Fruit fly (Drosophila melanogaster) whole organism, embryonic: ENCODE data around the gene scrib.

Experiments used
- Bteb2 ChIP-seq: fragments of 200-800 bp; sonication (Bioruptor generic); optimal IDR thresholded peaks from 2 replicates; lab custom pipeline; 2016; ENCODE audit warnings: missing biosample characterization, missing genetic modification characterization
- CG10147 ChIP-seq: fragments of 200-800 bp; sonication (Bioruptor generic); optimal IDR thresholded peaks from 2 replicates; lab custom pipeline; 2019; ENCODE audit warnings: missing biosample characterization, mild to moderate bottlenecking, missing genetic modification characterization, moderate library complexity
- CG11093 ChIP-seq: fragments of 200-800 bp; sonication (Bioruptor generic); IDR thresholded peaks from 3 replicates; pipeline ENCODE4 v1.3.6; 2022; ENCODE audit warnings: missing biosample characterization, missing genetic modification characterization
- CG1233 ChIP-seq: fragments of 200-800 bp; sonication (Bioruptor generic); optimal IDR thresholded peaks from 4 replicates; lab custom pipeline; 2018; ENCODE audit warnings: missing biosample characterization, mild to moderate bottlenecking, missing genetic modification characterization
- CG12769 ChIP-seq: fragments of 200-800 bp; sonication (Bioruptor generic); optimal IDR thresholded peaks from 2 replicates; lab custom pipeline; 2019; ENCODE audit warnings: missing biosample characterization, mild to moderate bottlenecking, missing genetic modification characterization, moderate library complexity
- CG13775 ChIP-seq: fragments of 200-800 bp; sonication (Bioruptor generic); optimal IDR thresholded peaks from 3 replicates; lab custom pipeline; 2017; ENCODE audit warnings: missing biosample characterization, mild to moderate bottlenecking, missing genetic modification characterization
- CG14710 ChIP-seq: fragments of 200-800 bp; sonication (Bioruptor generic); optimal IDR thresholded peaks from 3 replicates; lab custom pipeline; 2019; ENCODE audit warnings: missing biosample characterization, mild to moderate bottlenecking, missing genetic modification characterization, moderate library complexity
- CG1529 ChIP-seq: fragments of 200-800 bp; sonication (Bioruptor generic); optimal IDR thresholded peaks from 3 replicates; lab custom pipeline; 2018; ENCODE audit warnings: missing biosample characterization, missing genetic modification characterization
- CG18011 ChIP-seq: fragments of 200-800 bp; sonication (Bioruptor generic); optimal IDR thresholded peaks from 2 replicates; lab custom pipeline; 2017; ENCODE audit warnings: missing biosample characterization, missing genetic modification characterization, mild to moderate bottlenecking, moderate library complexity, missing genotype
- CG1832 ChIP-seq: fragments of 200-800 bp; sonication (Bioruptor generic); optimal IDR thresholded peaks from 2 replicates; lab custom pipeline; 2017; ENCODE audit warnings: missing biosample characterization, mild to moderate bottlenecking, missing genetic modification characterization, inconsistent platforms
- CG43689 ChIP-seq: fragments of 200-800 bp; sonication (Bioruptor generic); IDR thresholded peaks from 2 replicates; pipeline ENCODE4 v1.3.6; 2022; ENCODE audit warnings: missing biosample characterization, missing genetic modification characterization
- CG4617 ChIP-seq: fragments of 200-800 bp; sonication (Bioruptor generic); optimal IDR thresholded peaks from 3 replicates; lab custom pipeline; 2016; ENCODE audit warnings: missing biosample characterization, missing genetic modification characterization, borderline replicate concordance
- CG6683 ChIP-seq: fragments of 200-800 bp; sonication (Bioruptor generic); optimal IDR thresholded peaks from 2 replicates; lab custom pipeline; 2017; ENCODE audit warnings: missing biosample characterization, mild to moderate bottlenecking, missing genetic modification characterization, missing genetic modification reagents
- CG7963 ChIP-seq: fragments of 200-800 bp; sonication (Bioruptor generic); IDR thresholded peaks from 3 replicates; pipeline ENCODE4 v1.3.6; 2022; ENCODE audit warnings: missing biosample characterization, missing genetic modification characterization; ENCODE audit not compliant: partially characterized antibody
- CG7987 ChIP-seq: fragments of 200-800 bp; sonication (Bioruptor generic); optimal IDR thresholded peaks from 2 replicates; lab custom pipeline; 2018; ENCODE audit warnings: missing biosample characterization, mild to moderate bottlenecking, missing genetic modification characterization, moderate library complexity
- CrebB ChIP-seq: fragments of 200-800 bp; sonication (Bioruptor generic); optimal IDR thresholded peaks from 3 replicates; lab custom pipeline; 2018; ENCODE audit warnings: missing biosample characterization, mild to moderate bottlenecking, missing genetic modification characterization
- Dfd ChIP-seq, 2 experiments: fragments of >200 bp; optimal IDR thresholded peaks; 2 replicates each; lab custom pipeline; 2017; ENCODE audit warnings: missing biosample characterization in 2 of 2, missing genetic modification characterization in 2 of 2
- Drgx ChIP-seq: fragments of 200-800 bp; sonication (Bioruptor generic); IDR thresholded peaks from 2 replicates; pipeline ENCODE4 v1.3.6; 2022; ENCODE audit warnings: missing biosample characterization, missing genetic modification characterization
- GATAe ChIP-seq: fragments of 200-800 bp; sonication (Bioruptor generic); conservative IDR thresholded peaks from 2 replicates; pipeline ENCODE4 v1.3.6; 2022; ENCODE audit warnings: missing biosample characterization, missing genetic modification characterization
- Gug ChIP-seq: fragments of 200-800 bp; sonication (Bioruptor generic); IDR thresholded peaks from 4 replicates; pipeline ENCODE4 v1.3.6; 2022; ENCODE audit warnings: missing biosample characterization, missing genetic modification characterization
- HLH54F ChIP-seq: fragments of 200-800 bp; sonication (Bioruptor generic); optimal IDR thresholded peaks from 3 replicates; lab custom pipeline; 2016; ENCODE audit warnings: missing biosample characterization, missing genetic modification characterization
- Hr39 ChIP-seq: fragments of >200 bp; optimal IDR thresholded peaks from 2 replicates; lab custom pipeline; 2017
- Hr51 ChIP-seq, 2 experiments: fragments of 200-800 bp; sonication (Bioruptor generic); optimal IDR thresholded peaks; 2 replicates in 1 of 2; 3 replicates in 1 of 2; lab custom pipeline; 2016 to 2018; ENCODE audit warnings: missing biosample characterization in 2 of 2, missing genetic modification characterization in 2 of 2, mild to moderate bottlenecking in 1 of 2, moderate library complexity in 1 of 2
- MESR4 ChIP-seq: fragments of 200-800 bp; sonication (Bioruptor generic); optimal IDR thresholded peaks from 2 replicates; lab custom pipeline; 2018; ENCODE audit warnings: missing biosample characterization, mild to moderate bottlenecking, missing genetic modification characterization, moderate library complexity
- Max ChIP-seq: fragments of 200-800 bp; sonication (Bioruptor generic); optimal IDR thresholded peaks from 2 replicates; lab custom pipeline; 2016; ENCODE audit warnings: missing biosample characterization, mild to moderate bottlenecking, missing genetic modification characterization
- NFAT ChIP-seq: fragments of 200-800 bp; sonication (Bioruptor generic); IDR thresholded peaks from 2 replicates; pipeline ENCODE4 v1.3.6; 2022; ENCODE audit warnings: missing biosample characterization, missing genetic modification characterization
- Nf-YB ChIP-seq: fragments of 200-800 bp; sonication (Bioruptor generic); optimal IDR thresholded peaks from 3 replicates; lab custom pipeline; 2019; ENCODE audit warnings: missing biosample characterization, mild to moderate bottlenecking, missing genetic modification characterization, moderate library complexity
- NfI ChIP-seq: fragments of 200-800 bp; sonication (Bioruptor generic); optimal IDR thresholded peaks from 3 replicates; lab custom pipeline; 2018; ENCODE audit warnings: missing biosample characterization, mild to moderate bottlenecking, missing genetic modification characterization, moderate library complexity
- Opbp ChIP-seq: fragments of 200-800 bp; sonication (Bioruptor generic); IDR thresholded peaks from 3 replicates; pipeline ENCODE4 v1.3.6; 2022; ENCODE audit warnings: missing biosample characterization, missing genetic modification characterization; ENCODE audit not compliant: partially characterized antibody
- Scr ChIP-seq: fragments of 200-800 bp; sonication (Bioruptor generic); IDR thresholded peaks from 2 replicates; pipeline ENCODE4 v1.3.6; 2022; ENCODE audit warnings: missing biosample characterization, missing genetic modification characterization; ENCODE audit not compliant: partially characterized antibody
- caup ChIP-seq: fragments of 200-800 bp; sonication (Bioruptor generic); optimal IDR thresholded peaks from 3 replicates; lab custom pipeline; 2017; ENCODE audit warnings: missing biosample characterization, mild to moderate bottlenecking, missing genetic modification characterization, moderate library complexity; ENCODE audit not compliant: severe bottlenecking
- cg ChIP-seq: fragments of 200-800 bp; sonication (Bioruptor generic); optimal IDR thresholded peaks from 3 replicates; lab custom pipeline; 2019; ENCODE audit warnings: missing biosample characterization, mild to moderate bottlenecking, missing genetic modification characterization, moderate library complexity
- disco-r ChIP-seq: fragments of 200-800 bp; sonication (Bioruptor generic); optimal IDR thresholded peaks from 2 replicates; lab custom pipeline; 2016; ENCODE audit warnings: missing biosample characterization, missing genetic modification characterization
- exex ChIP-seq: fragments of 200-800 bp; sonication (Bioruptor generic); optimal IDR thresholded peaks from 4 replicates; lab custom pipeline; 2018; ENCODE audit warnings: missing biosample characterization, mild to moderate bottlenecking, missing genetic modification characterization, moderate library complexity
- gce ChIP-seq: fragments of 200-800 bp; sonication (Bioruptor generic); IDR thresholded peaks from 3 replicates; pipeline ENCODE4 v1.3.6; 2022; ENCODE audit warnings: missing biosample characterization, missing genetic modification characterization
- gfzf ChIP-seq: fragments of 200-800 bp; sonication (Bioruptor generic); optimal IDR thresholded peaks from 2 replicates; lab custom pipeline; 2016; ENCODE audit warnings: missing biosample characterization, mild to moderate bottlenecking, missing genetic modification characterization, moderate library complexity
- gro ChIP-seq: fragments of 200-800 bp; sonication (Bioruptor generic); optimal IDR thresholded peaks from 2 replicates; lab custom pipeline; 2016; ENCODE audit warnings: missing biosample characterization, missing genetic modification characterization
- gsb-n ChIP-seq: fragments of 200-800 bp; sonication (Bioruptor generic); optimal IDR thresholded peaks from 3 replicates; lab custom pipeline; 2018; ENCODE audit warnings: missing biosample characterization, mild to moderate bottlenecking, missing genetic modification characterization
- hkb ChIP-seq, 2 experiments: fragments of 200-800 bp in 1 of 2; fragments of >200 bp in 1 of 2; sonication (Bioruptor generic) in 1 of 2; IDR thresholded peaks in 1 of 2; optimal IDR thresholded peaks in 1 of 2; 2 replicates each; pipeline versions ENCODE4 v1.3.6 to Lab custom; 2017 to 2022; ENCODE audit warnings: missing biosample characterization in 1 of 2, missing genetic modification characterization in 1 of 2
- jumu ChIP-seq: fragments of 200-800 bp; sonication (Bioruptor generic); optimal IDR thresholded peaks from 3 replicates; lab custom pipeline; 2016; ENCODE audit warnings: missing biosample characterization, missing genetic modification characterization
- kni ChIP-seq: fragments of 200-800 bp; sonication (Bioruptor generic); optimal IDR thresholded peaks from 3 replicates; lab custom pipeline; 2017; ENCODE audit warnings: mild to moderate bottlenecking, missing biosample characterization, missing genetic modification reagents, missing genetic modification characterization
- pan ChIP-seq, 4 experiments: fragments of >200 bp in 3 of 4; fragments of 200-800 bp in 1 of 4; sonication (Bioruptor generic) in 1 of 4; optimal IDR thresholded peaks in 3 of 4; IDR thresholded peaks in 1 of 4; 2 replicates each; pipeline versions ENCODE4 v1.3.6 to Lab custom; 2017 to 2022; ENCODE audit warnings: missing biosample characterization in 2 of 4, missing genetic modification characterization in 2 of 4, mixed read lengths in 1 of 4
- phol ChIP-seq: fragments of 200-800 bp; sonication (Bioruptor generic); optimal IDR thresholded peaks from 3 replicates; lab custom pipeline; 2018; ENCODE audit warnings: missing biosample characterization, mild to moderate bottlenecking, missing genetic modification characterization, moderate library complexity
- sim ChIP-seq: fragments of 200-800 bp; sonication (Bioruptor generic); IDR thresholded peaks from 2 replicates; pipeline ENCODE4 v1.3.6; 2022; ENCODE audit warnings: missing biosample characterization, missing genetic modification characterization
- sna ChIP-seq: fragments of 200-800 bp; sonication (Bioruptor generic); IDR thresholded peaks from 2 replicates; pipeline ENCODE4 v1.3.6; 2022; ENCODE audit warnings: missing biosample characterization, missing genetic modification characterization; ENCODE audit not compliant: partially characterized antibody
- stc ChIP-seq: fragments of 200-800 bp; sonication (Bioruptor generic); IDR thresholded peaks from 2 replicates; pipeline ENCODE4 v1.3.6; 2022; ENCODE audit warnings: missing biosample characterization, missing genetic modification characterization
- trem ChIP-seq: fragments of 200-800 bp; optimal IDR thresholded peaks from 3 replicates; lab custom pipeline; 2019; ENCODE audit warnings: missing biosample characterization, mild to moderate bottlenecking, missing genetic modification characterization, moderate library complexity
- trh ChIP-seq: fragments of 200-800 bp; sonication (Bioruptor generic); optimal IDR thresholded peaks from 2 replicates; lab custom pipeline; 2016; ENCODE audit warnings: missing biosample characterization, missing genetic modification characterization
- unpg ChIP-seq: fragments of 200-800 bp; sonication (Bioruptor generic); optimal IDR thresholded peaks from 3 replicates; lab custom pipeline; 2018; ENCODE audit warnings: missing biosample characterization, mild to moderate bottlenecking, missing genetic modification characterization, moderate library complexity

scrib gene

DNA sequence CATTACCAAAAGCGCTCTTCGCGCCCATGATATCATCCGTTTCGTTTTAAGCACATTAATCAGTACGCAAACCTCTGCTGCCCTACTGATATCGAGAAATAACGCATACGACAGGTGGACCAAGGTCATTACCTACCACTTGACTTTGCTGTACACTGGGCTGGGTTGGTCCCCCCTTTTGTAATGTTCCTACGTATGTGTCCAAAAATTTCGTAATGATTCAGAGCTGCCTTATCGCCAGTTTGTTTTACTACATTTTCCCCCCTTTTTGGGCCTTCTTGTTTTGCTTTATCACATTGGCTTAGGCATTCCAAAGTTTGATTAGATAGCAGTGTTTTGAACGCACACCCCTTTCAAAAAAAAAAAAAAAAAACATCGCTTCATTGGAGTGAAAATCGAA, 34.3 kb downstream of the scrib start (continued):
- TF ChIP-seq jumu (no peak), caup (GFP tag; lab: Kevin White, UChicago) (peak; percentile 3), CG1529 (GFP tag; lab: Kevin White, UChicago) (no peak), stc (GFP tag; lab: Robert Waterston, UW) (no peak), Max (GFP tag; lab: Kevin White, UChicago) (no peak), trem (no peak), MESR4 (GFP tag; lab: Kevin White, UChicago) (no peak), Gug (GFP tag; lab: Robert Waterston, UW) (no peak), CG18011 (GFP tag; lab: Kevin White, UChicago) (no peak), trh (GFP tag; lab: Kevin White, UChicago) (no peak), Hr39 (lab: Kevin White, UChicago) (no peak), hkb (optimal IDR thresholded peaks at IDR 0.05; lab: Kevin White, UChicago) (no peak), hkb (GFP tag; IDR thresholded peaks at IDR 0.05; lab: Robert Waterston, UW) (no peak), CG12769 (tag; lab: Kevin White, UChicago) (peak; percentile 2), NFAT (no peak), gce (GFP tag; lab: Robert Waterston, UW) (no peak), exex (peak; percentile 54), CG1233 (GFP tag; lab: Kevin White, UChicago) (no peak), Bteb2 (GFP tag; lab: Kevin White, UChicago) (no peak), cg (no peak), Dfd (GFP tag; optimal IDR thresholded peaks at IDR 0.05; lab: Kevin White, UChicago) (no peak), CG43689 (GFP tag; lab: Robert Waterston, UW) (no peak), CG10147 (GFP tag; lab: Kevin White, UChicago) (no peak), gfzf (GFP tag; lab: Kevin White, UChicago) (no peak), CG4617 (GFP tag; lab: Kevin White, UChicago) (no peak)
- TF ChIP-seq, all 482 proteins: peak for 14

- TF ChIP-seq pan (optimal IDR thresholded peaks at IDR 0.05; lab: Kevin White, UChicago) (no peak), pan (GFP tag; optimal IDR thresholded peaks at IDR 0.05 in 1 of 2, IDR thresholded peaks at IDR 0.05 in 1 of 2) (peak in 1 of 2 experiments; percentile 36), CG1832 (GFP tag; lab: Kevin White, UChicago) (no peak), Scr (no peak), sim (GFP tag; lab: Robert Waterston, UW) (no peak), gro (GFP tag; lab: Kevin White, UChicago) (no peak), CG6683 (GFP tag; lab: Kevin White, UChicago) (no peak), CG14710 (tag; lab: Kevin White, UChicago) (no peak), CG7963 (GFP tag; lab: Robert Waterston, UW) (no peak), CrebB (tag; lab: Kevin White, UChicago) (no peak), unpg (no peak), NfI (no peak), Nf-YB (no peak), CG11093 (GFP tag; lab: Robert Waterston, UW) (no peak), CG7987 (GFP tag; lab: Kevin White, UChicago) (no peak), GATAe (peak; percentile 94), CG18011 (GFP tag; lab: Kevin White, UChicago) (no peak), sna (GFP tag; lab: Robert Waterston, UW) (no peak), Drgx (GFP tag; lab: Robert Waterston, UW) (no peak), gsb-n (tag; lab: Kevin White, UChicago) (no peak), Opbp (GFP tag; lab: Robert Waterston, UW) (no peak), disco-r (GFP tag; lab: Kevin White, UChicago) (no peak), HLH54F (GFP tag; lab: Kevin White, UChicago) (no peak), phol (tag; lab: Kevin White, UChicago) (no peak), kni (GFP tag; lab: Kevin White, UChicago) (no peak), Hr51 (GFP tag; optimal IDR thresholded peaks at IDR 0.05; lab: Kevin White, UChicago) (no peak), CG13775 (GFP tag; lab: Kevin White, UChicago) (no peak)
These were observed 52.0 kb downstream of the scrib start for dm6 chr3R:26588158-26588584.
